Fruit fly (Drosophila melanogaster) whole organism, embryonic: Measurements from ENCODE around the gene b6.

ENCODE experiments used
- CG1024 ChIP-seq: fragments of 200-800 bp; sonication (Bioruptor generic); IDR thresholded peaks from 2 replicates; pipeline ENCODE4 v1.3.6; 2022; ENCODE audit warnings: missing biosample characterization, missing genetic modification characterization
- CG6683 ChIP-seq: fragments of 200-800 bp; sonication (Bioruptor generic); optimal IDR thresholded peaks from 2 replicates; lab custom pipeline; 2017; ENCODE audit warnings: missing biosample characterization, mild to moderate bottlenecking, missing genetic modification characterization, missing genetic modification reagents
- CG7556 ChIP-seq: fragments of 200-800 bp; sonication (Bioruptor generic); optimal IDR thresholded peaks from 2 replicates; lab custom pipeline; 2017; ENCODE audit warnings: missing biosample characterization, mild to moderate bottlenecking, missing genetic modification characterization
- CG9609 ChIP-seq: fragments of 200-800 bp; sonication (Bioruptor generic); optimal IDR thresholded peaks from 3 replicates; lab custom pipeline; 2016; ENCODE audit warnings: missing biosample characterization, missing genetic modification characterization
- Hr78 ChIP-seq, 2 experiments: fragments of 200-800 bp in 1 of 2; fragments of >200 bp in 1 of 2; sonication (Bioruptor generic) in 1 of 2; optimal IDR thresholded peaks; 2 replicates each; lab custom pipeline; 2017 to 2019; ENCODE audit warnings: missing biosample characterization in 2 of 2, missing genetic modification characterization in 2 of 2, mild to moderate bottlenecking in 1 of 2, moderate library complexity in 1 of 2
- Sox102F ChIP-seq: fragments of 200-800 bp; sonication (Bioruptor generic); optimal IDR thresholded peaks from 2 replicates; lab custom pipeline; 2018; ENCODE audit warnings: missing biosample characterization, mild to moderate bottlenecking, missing genetic modification characterization, moderate library complexity
- hb ChIP-seq: fragments of 200-800 bp; sonication (Bioruptor generic); IDR thresholded peaks from 3 replicates; pipeline ENCODE4 v1.3.6; 2022; ENCODE audit warnings: missing biosample characterization, missing genetic modification characterization; ENCODE audit not compliant: partially characterized antibody

- TF ChIP-seq CG9609 = no peak
- TF ChIP-seq CG6683 (GFP tag; lab: Kevin White, UChicago) = no peak
- TF ChIP-seq hb (GFP tag; lab: Robert Waterston, UW) = no peak
- TF ChIP-seq Sox102F (GFP tag; lab: Kevin White, UChicago) = no peak
- no peak for TF ChIP-seq CG1024
- TF ChIP-seq CG7556 (GFP tag; lab: Kevin White, UChicago) = no peak
- TF ChIP-seq Hr78 (GFP tag; optimal IDR thresholded peaks at IDR 0.05; lab: Kevin White, UChicago) = no peak
Observed at dm6 chrX:1714874-1715273, 28.4 kb downstream of the b6 start.
